Worm (Caenorhabditis elegans) whole organism, late embryonic: ENCODE results near the gene msp-51.
"Not testable (repeated sequence)": the region's sequence is repeated elsewhere in the genome, so short reads cannot be mapped to it uniquely, and the experiment has no call there.

ENCODE experiments used
- C08G9.2 ChIP-seq: sonication (generic microtip); optimal IDR thresholded peaks from 2 replicates; lab custom pipeline; 2016; ENCODE audit warnings: mild to moderate bottlenecking, missing genetic modification characterization, moderate library complexity, missing compliant biosample characterization
- C38D4.7 ChIP-seq: fragments of 200-800 bp; sonication (Bioruptor generic); optimal IDR thresholded peaks from 2 replicates; lab custom pipeline; 2018; ENCODE audit warnings: mild to moderate bottlenecking, missing genetic modification characterization, moderate library complexity, missing compliant biosample characterization
- K09A11.1 ChIP-seq: sonication (generic microtip); optimal IDR thresholded peaks from 2 replicates; lab custom pipeline; 2017; ENCODE audit warnings: antibody characterized with exemption, mild to moderate bottlenecking, missing genetic modification characterization, missing compliant biosample characterization; ENCODE audit not compliant: insufficient read depth
- Y22D7AL.16 ChIP-seq: sonication (generic microtip); optimal IDR thresholded peaks from 2 replicates; lab custom pipeline; 2016; ENCODE audit warnings: missing genetic modification characterization, missing compliant biosample characterization
- ahr-1 ChIP-seq: sonication (generic microtip); optimal IDR thresholded peaks from 2 replicates; lab custom pipeline; 2016; ENCODE audit warnings: missing genetic modification characterization, missing compliant biosample characterization
- ceh-18 ChIP-seq: sonication (generic microtip); optimal IDR thresholded peaks from 2 replicates; lab custom pipeline; 2016; ENCODE audit warnings: missing genetic modification characterization, missing compliant biosample characterization
- ceh-19 ChIP-seq: fragments of 200-800 bp; sonication (Bioruptor generic); optimal IDR thresholded peaks from 2 replicates; lab custom pipeline; 2018; ENCODE audit warnings: mild to moderate bottlenecking, missing genetic modification characterization, missing compliant biosample characterization
- ceh-30 ChIP-seq: fragments of 150-350 bp; optimal IDR thresholded peaks from 2 replicates; lab custom pipeline; 2014; ENCODE audit warnings: missing biosample characterization, missing genetic modification characterization
- ceh-34 ChIP-seq: sonication (generic microtip); optimal IDR thresholded peaks from 2 replicates; lab custom pipeline; 2016; ENCODE audit warnings: mild to moderate bottlenecking, missing genetic modification characterization, missing compliant biosample characterization
- ceh-45 ChIP-seq: fragments of 200-800 bp; sonication (Bioruptor generic); IDR thresholded peaks from 2 replicates; pipeline ENCODE4 v1.3.6; 2022; ENCODE audit warnings: missing genetic modification reagents, missing genetic modification characterization, missing compliant biosample characterization
- ceh-48 ChIP-seq: sonication (generic microtip); optimal IDR thresholded peaks from 2 replicates; lab custom pipeline; 2016; ENCODE audit warnings: missing genetic modification characterization, inconsistent platforms, missing compliant biosample characterization
- ceh-6 ChIP-seq: fragments of 200-800 bp; sonication (Bioruptor generic); optimal IDR thresholded peaks from 2 replicates; lab custom pipeline; 2018; ENCODE audit warnings: mild to moderate bottlenecking, missing genetic modification characterization, missing compliant biosample characterization
- che-1 ChIP-seq: sonication (generic microtip); optimal IDR thresholded peaks from 2 replicates; lab custom pipeline; 2016; ENCODE audit warnings: mild to moderate bottlenecking, missing genetic modification characterization, missing compliant biosample characterization
- dmd-4 ChIP-seq: sonication (generic microtip); optimal IDR thresholded peaks from 2 replicates; lab custom pipeline; 2016; ENCODE audit warnings: borderline replicate concordance, missing genetic modification characterization, missing compliant biosample characterization
- dve-1 ChIP-seq: sonication (generic microtip); optimal IDR thresholded peaks from 2 replicates; lab custom pipeline; 2017; ENCODE audit warnings: antibody characterized with exemption, mild to moderate bottlenecking, missing genetic modification characterization, missing compliant biosample characterization
- elt-4 ChIP-seq: sonication (generic microtip); optimal IDR thresholded peaks from 2 replicates; lab custom pipeline; 2016; ENCODE audit warnings: missing genetic modification characterization, missing compliant biosample characterization
- ets-4 ChIP-seq: sonication (generic microtip); optimal IDR thresholded peaks from 2 replicates; lab custom pipeline; 2016; ENCODE audit warnings: missing genetic modification characterization, missing compliant biosample characterization
- eyg-1 ChIP-seq: sonication (generic microtip); optimal IDR thresholded peaks from 2 replicates; lab custom pipeline; 2016; ENCODE audit warnings: missing genotype, missing genetic modification characterization, missing compliant biosample characterization
- fax-1 ChIP-seq: sonication (generic microtip); optimal IDR thresholded peaks from 2 replicates; lab custom pipeline; 2016; ENCODE audit warnings: missing genotype, missing genetic modification characterization, missing compliant biosample characterization
- fkh-10 ChIP-seq: fragments of 150-350 bp; optimal IDR thresholded peaks from 2 replicates; lab custom pipeline; 2014; ENCODE audit warnings: missing biosample characterization, missing genetic modification reagents, missing genetic modification characterization
- fkh-6 ChIP-seq: sonication (generic microtip); optimal IDR thresholded peaks from 2 replicates; lab custom pipeline; 2016; ENCODE audit warnings: missing genetic modification characterization, missing compliant biosample characterization
- hlh-15 ChIP-seq: sonication (generic microtip); optimal IDR thresholded peaks from 2 replicates; lab custom pipeline; 2016; ENCODE audit warnings: missing genetic modification characterization, missing compliant biosample characterization
- hlh-30 ChIP-seq: sonication (generic microtip); optimal IDR thresholded peaks from 2 replicates; lab custom pipeline; 2017; ENCODE audit warnings: antibody characterized with exemption, missing genetic modification characterization, missing compliant biosample characterization; ENCODE audit not compliant: insufficient read depth
- hlh-8 ChIP-seq: sonication (generic microtip); optimal IDR thresholded peaks from 2 replicates; lab custom pipeline; 2016; ENCODE audit warnings: missing genotype, missing genetic modification characterization, missing compliant biosample characterization
- lim-6 ChIP-seq: sonication (generic microtip); optimal IDR thresholded peaks from 2 replicates; lab custom pipeline; 2016; ENCODE audit warnings: missing genetic modification characterization, missing compliant biosample characterization
- nfya-1 ChIP-seq: sonication (generic microtip); optimal IDR thresholded peaks from 2 replicates; lab custom pipeline; 2017; ENCODE audit warnings: missing genetic modification characterization, mild to moderate bottlenecking, missing compliant biosample characterization, antibody characterized with exemption, moderate library complexity
- nhr-11 ChIP-seq: fragments of 150-350 bp; optimal IDR thresholded peaks from 2 replicates; lab custom pipeline; 2014; ENCODE audit warnings: missing biosample characterization, missing genetic modification characterization
- pax-1 ChIP-seq: fragments of 150-350 bp; optimal IDR thresholded peaks from 2 replicates; lab custom pipeline; 2014; ENCODE audit warnings: missing biosample characterization, missing genetic modification characterization
- pros-1 ChIP-seq: fragments of 150-350 bp; optimal IDR thresholded peaks from 2 replicates; lab custom pipeline; 2014; ENCODE audit warnings: missing biosample characterization, missing genetic modification reagents, missing genetic modification characterization
- ref-2 ChIP-seq: sonication (generic microtip); optimal IDR thresholded peaks from 2 replicates; lab custom pipeline; 2016; ENCODE audit warnings: missing genetic modification characterization, missing compliant biosample characterization
- ttx-3 ChIP-seq: sonication (generic microtip); optimal IDR thresholded peaks from 2 replicates; lab custom pipeline; 2016; ENCODE audit warnings: missing genetic modification reagents, missing genetic modification characterization, missing compliant biosample characterization
- unc-3 ChIP-seq, 2 experiments: fragments of 200-800 bp in 1 of 2; sonication (Bioruptor generic) in 1 of 2; sonication (generic microtip) in 1 of 2; conservative IDR thresholded peaks in 1 of 2; optimal IDR thresholded peaks in 1 of 2; 2 replicates each; pipeline versions ENCODE4 v1.3.6 to Lab custom; 2016 to 2022; ENCODE audit warnings: missing compliant biosample characterization in 2 of 2, missing genetic modification characterization in 2 of 2, missing genetic modification reagents in 1 of 2
- unc-55 ChIP-seq: sonication (generic microtip); optimal IDR thresholded peaks from 2 replicates; lab custom pipeline; 2017; ENCODE audit warnings: missing biosample characterization, missing genetic modification reagents, missing genetic modification characterization
- zip-5 ChIP-seq: sonication (generic microtip); optimal IDR thresholded peaks from 2 replicates; lab custom pipeline; 2016; ENCODE audit warnings: missing genetic modification characterization, missing compliant biosample characterization
- ztf-16 ChIP-seq: sonication (generic microtip); optimal IDR thresholded peaks from 2 replicates; lab custom pipeline; 2017; ENCODE audit warnings: missing genetic modification characterization, missing compliant biosample characterization

msp-51 gene

ce11 chrIV:5332178-5332577, 37.0 kb upstream of the msp-51 start, which contains the start of gene Y4C6B.3:
TSS of gene Y4C6B.3 (plus strand) at chrIV:5332478.
- TF ChIP-seq ceh-34 (tag; lab: Kevin White, UChicago) = no peak
- TF ChIP-seq lim-6 = no peak
- TF ChIP-seq ceh-19 (GFP tag; lab: Kevin White, UChicago) = no peak
- no peak for TF ChIP-seq ets-4 (tag; lab: Kevin White, UChicago)
- TF ChIP-seq ceh-48 (tag; lab: Kevin White, UChicago) = no peak
- TF ChIP-seq ztf-16 (tag; lab: Kevin White, UChicago) = no peak
- no peak for TF ChIP-seq K09A11.1 (tag; lab: Kevin White, UChicago)
- no peak for TF ChIP-seq unc-3 (GFP tag; conservative IDR thresholded peaks at IDR 0.05; lab: Robert Waterston, UW)
- TF ChIP-seq unc-3 (tag; optimal IDR thresholded peaks at IDR 0.05; lab: Kevin White, UChicago) = no peak
- no peak for TF ChIP-seq hlh-8 (tag; lab: Kevin White, UChicago)
- TF ChIP-seq zip-5 (tag; lab: Kevin White, UChicago) = no peak
- TF ChIP-seq ahr-1 = no peak

- TF ChIP-seq C38D4.7 (GFP tag; lab: Kevin White, UChicago) = no peak
- TF ChIP-seq C08G9.2 (tag; lab: Kevin White, UChicago) = no peak
- TF ChIP-seq pros-1 (tag; lab: Kevin White, UChicago) = no peak
- TF ChIP-seq ceh-30 (tag; lab: Kevin White, UChicago) = no peak
- TF ChIP-seq ref-2 = no peak
- no peak for TF ChIP-seq hlh-15 (tag; lab: Kevin White, UChicago)
- TF ChIP-seq dmd-4 (tag; lab: Kevin White, UChicago) = no peak
- no peak for TF ChIP-seq hlh-30 (tag; lab: Kevin White, UChicago)
Measured at ce11 chrIV:5326144-5326543, 31.0 kb upstream of the msp-51 start, which contains the start of gene Y4C6B.4. TSS of gene Y4C6B.4 (plus strand) at chrIV:5326444.

- TF ChIP-seq fkh-10 (GFP tag; lab: Kevin White, UChicago) = no peak
- TF ChIP-seq nhr-11 (tag; lab: Kevin White, UChicago) = no peak
- no peak for TF ChIP-seq Y22D7AL.16 (tag; lab: Kevin White, UChicago)
Measured at ce11 chrIV:5318835-5319303, 23.7 kb upstream of the msp-51 start, which contains the start of gene slc-46A. TSS of gene slc-46A (plus strand) at chrIV:5319253.

- TF ChIP-seq dve-1 (tag; lab: Kevin White, UChicago) = no peak
- no peak for TF ChIP-seq che-1 (tag; lab: Kevin White, UChicago)
- TF ChIP-seq ceh-18 (tag; lab: Kevin White, UChicago) = no peak
- no peak for TF ChIP-seq unc-55
- no peak for TF ChIP-seq pax-1 (tag; lab: Kevin White, UChicago)
- TF ChIP-seq lim-6 = no peak
- TF ChIP-seq ceh-45 (GFP tag; lab: Robert Waterston, UW) = no peak
- TF ChIP-seq C08G9.2 (tag; lab: Kevin White, UChicago) = no peak
- TF ChIP-seq fkh-6 = no peak
- TF ChIP-seq ceh-6 (GFP tag; lab: Kevin White, UChicago) = no peak
- TF ChIP-seq fkh-10 (GFP tag; lab: Kevin White, UChicago) = no peak
- TF ChIP-seq ttx-3 = no peak
- no peak for TF ChIP-seq nfya-1 (tag; lab: Kevin White, UChicago)
- no peak for TF ChIP-seq C38D4.7 (GFP tag; lab: Kevin White, UChicago)
- no peak for TF ChIP-seq ceh-48 (tag; lab: Kevin White, UChicago)
- TF ChIP-seq ceh-30 (tag; lab: Kevin White, UChicago) = no peak
- TF ChIP-seq fax-1 (tag; lab: Kevin White, UChicago) = no peak
- TF ChIP-seq, all 69 proteins: peak for 0
Measured at ce11 chrIV:5317106-5317505, 22.0 kb upstream of the msp-51 start.

- not testable (repeated sequence) for TF ChIP-seq eyg-1, hlh-8, elt-4 (tag; lab: Kevin White, UChicago)
Measured at ce11 chrIV:5316223-5316622, 21.1 kb upstream of the msp-51 start, which contains the start of gene msp-65. TSS of gene msp-65 (plus strand) at chrIV:5316523.
